Fruit fly (Drosophila melanogaster): Measurements from ENCODE around the gene fd3F.
A peak's percentile ranks its signal among the peaks of the same experiment; 100 is the strongest.

fd3F gene

DNA sequence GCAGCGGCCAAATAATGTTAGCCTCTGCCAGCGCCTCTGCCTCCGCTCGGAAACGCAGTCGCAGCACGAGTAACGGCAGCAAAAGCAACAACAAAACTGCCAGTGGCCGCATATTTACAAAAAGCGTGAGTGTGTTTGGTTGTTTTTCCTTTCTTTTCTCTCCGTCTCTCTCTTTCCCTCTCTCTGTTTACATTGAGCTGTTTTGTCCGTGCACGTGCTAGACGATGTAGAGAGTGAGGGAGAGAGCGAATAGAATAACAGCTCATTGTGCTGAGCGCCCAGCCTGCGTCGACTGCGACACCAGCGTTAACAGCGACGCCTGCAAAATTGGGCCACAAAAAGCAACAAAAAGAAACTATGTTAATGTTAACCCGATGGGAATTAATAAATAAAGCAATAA is 24.9 kb upstream of the fd3F start:
- peak; percentile 72 for TF ChIP-seq pad (GFP tag; optimal IDR thresholded peaks at IDR 0.05)
- peak; percentile 68 for TF ChIP-seq CG33017 (tag; optimal IDR thresholded peaks at IDR 0.05)
- TF ChIP-seq ovo (GFP tag; optimal IDR thresholded peaks at IDR 0.05), result peak; percentile 92
- no peak for TF ChIP-seq cnc (optimal IDR thresholded peaks at IDR 0.05)
- peak; percentile 74 for TF ChIP-seq Crg-1 (GFP tag; optimal IDR thresholded peaks at IDR 0.05)
- TF ChIP-seq Hr96 (GFP tag; optimal IDR thresholded peaks at IDR 0.05), result no peak
- TF ChIP-seq CG1620 (GFP tag; optimal IDR thresholded peaks at IDR 0.05), result peak; percentile 61
- peak; percentile 98 for TF ChIP-seq kay (GFP tag; ENCODE audit: borderline replicate concordance)
- TF ChIP-seq CG11617 (GFP tag; optimal IDR thresholded peaks at IDR 0.05), result peak; percentile 70
- TF ChIP-seq CG7045 (GFP tag; optimal IDR thresholded peaks at IDR 0.05), result peak; percentile 51
- TF ChIP-seq tj (GFP tag; optimal IDR thresholded peaks at IDR 0.05), result peak; percentile 94
- peak; percentile 60 for TF ChIP-seq CG12768 (GFP tag; optimal IDR thresholded peaks at IDR 0.05)
- TF ChIP-seq toe (GFP tag; optimal IDR thresholded peaks at IDR 0.05), result no peak
- peak; percentile 77 for TF ChIP-seq CG7101 (tag; optimal IDR thresholded peaks at IDR 0.05)
- peak; percentile 99 for TF ChIP-seq Mnt (GFP tag; optimal IDR thresholded peaks at IDR 0.05)
- TF ChIP-seq Clk (GFP tag; optimal IDR thresholded peaks at IDR 0.05), result peak; percentile 61
- TF ChIP-seq cic (GFP tag; optimal IDR thresholded peaks at IDR 0.05), result peak; percentile 91
- peak; percentile 80 for TF ChIP-seq bab1 (GFP tag; optimal IDR thresholded peaks at IDR 0.05)
- TF ChIP-seq CG5204 (GFP tag; optimal IDR thresholded peaks at IDR 0.05), result no peak
- peak; percentile 46 for TF ChIP-seq CG14711 (tag; optimal IDR thresholded peaks at IDR 0.05)

DNA sequence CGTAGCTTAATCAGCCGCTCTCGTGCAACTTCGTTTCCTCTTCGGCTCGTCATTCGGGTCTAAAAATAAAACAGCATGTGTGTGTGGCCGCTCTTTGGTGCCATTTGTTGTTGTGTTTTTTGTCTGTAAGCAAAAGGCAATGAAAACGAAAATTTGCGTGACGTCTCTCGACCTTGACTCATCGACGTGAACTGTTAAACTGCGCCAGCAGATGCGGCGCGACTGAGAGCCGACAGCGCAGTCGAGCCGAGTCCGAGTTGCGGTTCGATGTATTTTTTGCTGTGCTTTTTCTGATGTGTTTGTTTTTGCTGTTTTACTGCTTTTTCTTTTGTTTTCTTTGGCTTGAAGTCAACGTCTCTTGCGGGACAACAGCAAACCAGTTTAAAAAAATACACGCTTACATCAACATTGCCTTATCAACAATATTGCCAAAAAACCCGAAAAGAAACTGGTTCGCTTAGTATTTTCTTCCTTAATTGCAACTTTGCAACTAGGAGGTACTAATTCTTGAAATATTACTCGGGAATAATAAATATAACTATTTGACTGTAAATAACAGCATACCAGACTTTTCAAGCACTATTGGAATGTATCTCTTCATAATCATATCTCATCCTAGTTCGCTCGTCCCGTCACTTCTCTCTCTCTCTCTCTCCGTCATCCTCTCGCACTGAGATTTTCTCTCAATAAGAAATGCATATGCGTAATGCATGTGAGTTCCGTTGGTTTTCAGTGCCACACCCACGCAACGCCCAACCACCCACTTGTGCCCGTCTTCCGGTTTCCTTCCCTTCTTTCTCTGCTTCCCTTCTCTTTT is 23.8 kb upstream of the fd3F start:
- TF ChIP-seq CG1620 (GFP tag; optimal IDR thresholded peaks at IDR 0.05), result no peak
- peak; percentile 81 for TF ChIP-seq cic (GFP tag; optimal IDR thresholded peaks at IDR 0.05)
- no peak for TF ChIP-seq cnc (optimal IDR thresholded peaks at IDR 0.05)
- TF ChIP-seq Crg-1 (GFP tag; optimal IDR thresholded peaks at IDR 0.05), result no peak
- no peak for TF ChIP-seq CG14711 (tag; optimal IDR thresholded peaks at IDR 0.05)
- peak; percentile 92 for TF ChIP-seq kay (GFP tag; ENCODE audit: borderline replicate concordance)
- TF ChIP-seq CG33017 (tag; optimal IDR thresholded peaks at IDR 0.05), result no peak
- TF ChIP-seq toe (GFP tag; optimal IDR thresholded peaks at IDR 0.05), result no peak
- TF ChIP-seq CG7101 (tag; optimal IDR thresholded peaks at IDR 0.05), result peak; percentile 48
- TF ChIP-seq Hr96 (GFP tag; optimal IDR thresholded peaks at IDR 0.05), result no peak
- TF ChIP-seq Clk (GFP tag; optimal IDR thresholded peaks at IDR 0.05), result no peak
- TF ChIP-seq CG5204 (GFP tag; optimal IDR thresholded peaks at IDR 0.05), result no peak
- TF ChIP-seq CG11617 (GFP tag; optimal IDR thresholded peaks at IDR 0.05), result peak; percentile 14
- no peak for TF ChIP-seq CG7045 (GFP tag; optimal IDR thresholded peaks at IDR 0.05)
- TF ChIP-seq ovo (GFP tag; optimal IDR thresholded peaks at IDR 0.05), result peak; percentile 26
- TF ChIP-seq pad (GFP tag; optimal IDR thresholded peaks at IDR 0.05), result no peak
- TF ChIP-seq CG12768 (GFP tag; optimal IDR thresholded peaks at IDR 0.05), result peak; percentile 52
- TF ChIP-seq bab1 (GFP tag; optimal IDR thresholded peaks at IDR 0.05), result peak; percentile 55
- TF ChIP-seq Mnt (GFP tag; optimal IDR thresholded peaks at IDR 0.05), result peak; percentile 76
- TF ChIP-seq tj (GFP tag; optimal IDR thresholded peaks at IDR 0.05), result peak; percentile 96

DNA sequence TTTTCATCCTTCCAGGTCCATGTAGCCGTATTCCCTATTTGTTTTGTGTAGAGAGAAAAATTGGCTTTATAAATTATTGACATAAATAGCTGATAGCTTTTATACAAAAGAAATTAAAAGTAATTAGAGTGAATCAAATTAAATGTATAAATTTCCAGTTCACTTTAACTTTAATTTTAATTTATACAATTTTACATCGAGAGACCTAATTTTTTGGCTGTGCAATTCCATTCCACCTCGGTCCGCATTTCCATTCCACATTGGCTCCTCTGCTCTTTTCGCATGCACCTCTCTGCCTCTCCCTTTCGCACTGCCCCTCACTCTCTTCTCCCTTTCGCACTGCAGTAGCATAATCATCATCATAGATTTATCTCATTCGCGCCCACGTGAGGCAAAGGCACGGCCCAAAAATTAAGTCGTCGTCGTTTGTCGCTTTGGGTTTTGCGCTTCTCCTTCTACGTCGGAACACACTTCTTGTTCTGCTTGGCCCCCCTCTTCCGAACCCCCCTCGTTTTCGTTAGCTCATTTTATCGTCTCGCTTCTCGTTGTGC is 23.1 kb upstream of the fd3F start:
- TF ChIP-seq Crg-1 (GFP tag; optimal IDR thresholded peaks at IDR 0.05), result no peak
- TF ChIP-seq pad (GFP tag; optimal IDR thresholded peaks at IDR 0.05), result peak; percentile 86
- peak; percentile 17 for TF ChIP-seq CG14711 (tag; optimal IDR thresholded peaks at IDR 0.05)

dm6 chrX:3779686-3780407 is 22.3 kb upstream of the fd3F start:
- TF ChIP-seq ovo (GFP tag; optimal IDR thresholded peaks at IDR 0.05) (peak; percentile 21), toe (GFP tag; optimal IDR thresholded peaks at IDR 0.05) (no peak), CG11617 (GFP tag; optimal IDR thresholded peaks at IDR 0.05) (peak; percentile 56), CG5204 (GFP tag; optimal IDR thresholded peaks at IDR 0.05) (no peak), cic (GFP tag; optimal IDR thresholded peaks at IDR 0.05) (peak; percentile 58), CG12768 (GFP tag; optimal IDR thresholded peaks at IDR 0.05) (peak; percentile 33), Crg-1 (GFP tag; optimal IDR thresholded peaks at IDR 0.05) (peak; percentile 15), kay (GFP tag; ENCODE audit: borderline replicate concordance) (peak; percentile 81), bab1 (GFP tag; optimal IDR thresholded peaks at IDR 0.05) (peak; percentile 65), tj (GFP tag; optimal IDR thresholded peaks at IDR 0.05) (peak; percentile 77), CG1620 (GFP tag; optimal IDR thresholded peaks at IDR 0.05) (no peak), CG7045 (GFP tag; optimal IDR thresholded peaks at IDR 0.05) (peak; percentile 15), CG33017 (tag; optimal IDR thresholded peaks at IDR 0.05) (no peak), Clk (GFP tag; optimal IDR thresholded peaks at IDR 0.05) (no peak), CG14711 (tag; optimal IDR thresholded peaks at IDR 0.05) (no peak), pad (GFP tag; optimal IDR thresholded peaks at IDR 0.05) (peak; percentile 11), Mnt (GFP tag; optimal IDR thresholded peaks at IDR 0.05) (peak; percentile 49), CG7101 (tag; optimal IDR thresholded peaks at IDR 0.05) (peak; percentile 24), Hr96 (GFP tag; optimal IDR thresholded peaks at IDR 0.05) (no peak), cnc (optimal IDR thresholded peaks at IDR 0.05) (no peak)

- peak; percentile 75 for TF ChIP-seq CG7101 (tag; optimal IDR thresholded peaks at IDR 0.05)
- TF ChIP-seq kay (GFP tag; ENCODE audit: borderline replicate concordance), result peak; percentile 73
- peak; percentile 88 for TF ChIP-seq cic (GFP tag; optimal IDR thresholded peaks at IDR 0.05)
- peak; percentile 60 for TF ChIP-seq CG14711 (tag; optimal IDR thresholded peaks at IDR 0.05)
- no peak for TF ChIP-seq Crg-1 (GFP tag; optimal IDR thresholded peaks at IDR 0.05)
- TF ChIP-seq pad (GFP tag; optimal IDR thresholded peaks at IDR 0.05), result peak; percentile 61
- TF ChIP-seq ovo (GFP tag; optimal IDR thresholded peaks at IDR 0.05), result peak; percentile 18
- TF ChIP-seq Hr96 (GFP tag; optimal IDR thresholded peaks at IDR 0.05), result no peak
- TF ChIP-seq CG7045 (GFP tag; optimal IDR thresholded peaks at IDR 0.05), result no peak
- TF ChIP-seq CG5204 (GFP tag; optimal IDR thresholded peaks at IDR 0.05), result no peak
- peak; percentile 41 for TF ChIP-seq CG12768 (GFP tag; optimal IDR thresholded peaks at IDR 0.05)
- TF ChIP-seq bab1 (GFP tag; optimal IDR thresholded peaks at IDR 0.05), result peak; percentile 71
- peak; percentile 23 for TF ChIP-seq tj (GFP tag; optimal IDR thresholded peaks at IDR 0.05)
- TF ChIP-seq toe (GFP tag; optimal IDR thresholded peaks at IDR 0.05), result no peak
- TF ChIP-seq Mnt (GFP tag; optimal IDR thresholded peaks at IDR 0.05), result peak; percentile 98
- TF ChIP-seq cnc (optimal IDR thresholded peaks at IDR 0.05), result no peak
- no peak for TF ChIP-seq CG11617 (GFP tag; optimal IDR thresholded peaks at IDR 0.05)
- TF ChIP-seq CG33017 (tag; optimal IDR thresholded peaks at IDR 0.05), result peak; percentile 8
- TF ChIP-seq Clk (GFP tag; optimal IDR thresholded peaks at IDR 0.05), result no peak
- peak; percentile 55 for TF ChIP-seq CG1620 (GFP tag; optimal IDR thresholded peaks at IDR 0.05)
These were observed 21.2 kb upstream of the fd3F start for dm6 chrX:3780884-3781283.

Measured in whole organism, adult.